Worm (Caenorhabditis elegans): ENCODE measurements around the gene gly-6.

Gene gly-6

ce11 chrIII:4280215-4281173 is 50.5 kb downstream of the gly-6 start, which contains the start of gene sup-26:
Gene sup-26 (minus strand): TSS chrIII:4280224.
- TF ChIP-seq elt-3 (tag; optimal IDR thresholded peaks at IDR 0.05) (no peak), flh-1 (GFP tag; optimal IDR thresholded peaks at IDR 0.05) (no peak), mab-5 (tag; optimal IDR thresholded peaks at IDR 0.05) (no peak), ceh-39 (tag; optimal IDR thresholded peaks at IDR 0.05) (peak; percentile 8), nhr-12 (tag; optimal IDR thresholded peaks at IDR 0.05) (no peak), tbx-8 (GFP tag; optimal IDR thresholded peaks at IDR 0.05) (no peak), bed-3 (GFP tag; optimal IDR thresholded peaks at IDR 0.05) (no peak), nhr-76 (tag; optimal IDR thresholded peaks at IDR 0.05) (no peak), nhr-237 (tag; optimal IDR thresholded peaks at IDR 0.05) (no peak), mep-1 (tag; optimal IDR thresholded peaks at IDR 0.05) (peak; percentile 10), nhr-2 (tag; optimal IDR thresholded peaks at IDR 0.05) (no peak), pha-4 (tag; optimal IDR thresholded peaks at IDR 0.05) (no peak), ces-1 (GFP tag; optimal IDR thresholded peaks at IDR 0.05) (no peak), drap-1 (GFP tag; optimal IDR thresholded peaks at IDR 0.05) (peak; percentile 35), lin-13 (tag; optimal IDR thresholded peaks at IDR 0.05) (peak; percentile 13), blmp-1 (tag; optimal IDR thresholded peaks at IDR 0.05) (no peak), unc-39 (tag; optimal IDR thresholded peaks at IDR 0.05) (no peak), sptf-1 (tag; optimal IDR thresholded peaks at IDR 0.05) (peak; percentile 45), elt-1 (tag; optimal IDR thresholded peaks at IDR 0.05; ENCODE audit: borderline replicate concordance, insufficient read depth) (no peak), snpc-4 (tag; optimal IDR thresholded peaks at IDR 0.05) (no peak), ceh-83 (GFP tag; optimal IDR thresholded peaks at IDR 0.05) (no peak), M03D4.4 (tag; optimal IDR thresholded peaks at IDR 0.05) (peak; percentile 73), zip-8 (tag; optimal IDR thresholded peaks at IDR 0.05) (no peak), ceh-43 (GFP tag; optimal IDR thresholded peaks at IDR 0.05) (no peak), sem-2 (GFP tag; optimal IDR thresholded peaks at IDR 0.05) (no peak), mls-2 (tag; optimal IDR thresholded peaks at IDR 0.05) (peak; percentile 36), hlh-1 (tag; optimal IDR thresholded peaks at IDR 0.05) (peak; percentile 62), unc-120 (tag; optimal IDR thresholded peaks at IDR 0.05; ENCODE audit: poor library complexity, severe bottlenecking) (peak; percentile 68), lsy-2 (tag; optimal IDR thresholded peaks at IDR 0.05) (peak; percentile 25), unc-62 (GFP tag; optimal IDR thresholded peaks at IDR 0.05) (peak; percentile 67), cnd-1 (tag; optimal IDR thresholded peaks at IDR 0.05) (peak; percentile 49), nhr-28 (tag; optimal IDR thresholded peaks at IDR 0.05) (no peak), lin-32 (GFP tag; optimal IDR thresholded peaks at IDR 0.05) (no peak), ham-2 (GFP tag; optimal IDR thresholded peaks at IDR 0.05) (peak; percentile 58), ztf-11 (tag; optimal IDR thresholded peaks at IDR 0.05) (no peak)

ce11 chrIII:4278203-4278602 is 52.8 kb downstream of the gly-6 start:
- no peak for TF ChIP-seq mab-5 (tag; optimal IDR thresholded peaks at IDR 0.05)
- TF ChIP-seq ztf-11 (tag; optimal IDR thresholded peaks at IDR 0.05) = no peak
- TF ChIP-seq unc-120 (tag; optimal IDR thresholded peaks at IDR 0.05; ENCODE audit: poor library complexity, severe bottlenecking) = no peak

ce11 chrIII:4277762-4278161 is 53.3 kb downstream of the gly-6 start:
- TF ChIP-seq M03D4.4 (tag; optimal IDR thresholded peaks at IDR 0.05) = peak; percentile 44
- no peak for TF ChIP-seq ceh-43 (GFP tag; optimal IDR thresholded peaks at IDR 0.05)

- TF ChIP-seq sptf-1 (tag; optimal IDR thresholded peaks at IDR 0.05) (no peak), ceh-83 (GFP tag; optimal IDR thresholded peaks at IDR 0.05) (peak; percentile 71)
Measured at ce11 chrIII:4276277-4276676, 54.8 kb downstream of the gly-6 start.
